Fruit fly (Drosophila melanogaster): ENCODE data around the gene CG13601.

DNA sequence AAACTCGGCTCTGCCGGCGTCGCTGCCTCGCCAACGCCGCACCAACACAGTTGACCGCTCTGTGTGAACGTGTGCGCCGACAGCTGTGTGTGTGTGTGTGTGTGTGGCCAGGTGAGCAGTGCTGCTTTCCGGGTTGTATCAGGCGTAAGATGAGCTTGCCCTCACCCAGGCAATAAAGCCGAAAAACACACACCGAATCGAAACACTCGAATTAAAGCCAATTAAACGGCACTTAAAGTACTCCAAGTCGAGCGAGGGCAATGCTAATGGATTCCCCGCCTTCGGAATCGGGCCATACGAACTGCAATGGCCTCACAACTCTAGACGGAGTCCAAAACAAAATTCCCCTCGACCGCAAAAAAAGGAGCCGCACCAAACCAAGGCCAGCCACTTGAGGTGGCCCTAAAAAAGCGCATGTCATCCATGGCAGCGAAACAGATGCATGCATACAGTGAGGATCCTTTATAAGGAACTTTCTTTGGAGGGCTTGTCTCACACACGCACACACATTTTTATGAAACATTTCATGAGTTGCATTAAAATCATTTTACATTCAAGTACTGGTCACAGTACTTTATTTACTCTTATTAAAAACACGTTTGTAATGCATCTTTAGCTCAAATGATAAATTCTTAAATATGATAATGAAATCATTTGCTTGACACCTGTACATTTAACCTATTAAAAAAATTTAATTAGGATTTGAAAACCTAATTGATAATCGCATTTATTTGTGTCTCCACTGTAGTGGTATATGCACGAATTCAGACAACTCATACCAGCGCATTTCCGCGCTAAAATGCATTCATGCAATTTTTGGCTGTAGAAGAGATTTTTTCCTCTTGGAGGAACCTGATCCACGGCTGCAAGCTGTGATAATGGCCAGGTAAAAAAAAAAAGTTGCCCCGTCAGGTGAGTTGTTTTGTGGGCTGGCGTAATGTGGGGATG is 21.3 kb upstream of the CG13601 start:
- peak; percentile 48 for TF ChIP-seq CG11294 (GFP tag; IDR thresholded peaks at IDR 0.05)
- peak; percentile 78 for TF ChIP-seq eg (GFP tag; IDR thresholded peaks at IDR 0.05)
- TF ChIP-seq Sox102F (GFP tag; optimal IDR thresholded peaks at IDR 0.05): peak; percentile 93
- TF ChIP-seq CG3919 (GFP tag; optimal IDR thresholded peaks at IDR 0.05): peak; percentile 96
- peak; percentile 93 for TF ChIP-seq CG11762 (GFP tag; optimal IDR thresholded peaks at IDR 0.05; ENCODE audit: insufficient read depth)
- peak; percentile 96 for TF ChIP-seq dsx (GFP tag; optimal IDR thresholded peaks at IDR 0.05; ENCODE audit: poor library complexity, severe bottlenecking)
- TF ChIP-seq topi (GFP tag; optimal IDR thresholded peaks at IDR 0.05): peak; percentile 96
- peak; percentile 96 for TF ChIP-seq Eip75B (GFP tag; optimal IDR thresholded peaks at IDR 0.05)
- peak; percentile 96 for TF ChIP-seq CG10669 (GFP tag; optimal IDR thresholded peaks at IDR 0.05)
- peak; percentile 67 for TF ChIP-seq Blimp-1 (GFP tag; optimal IDR thresholded peaks at IDR 0.05)
- TF ChIP-seq net (GFP tag; optimal IDR thresholded peaks at IDR 0.05): peak; percentile 92

All from whole organism, prepupa.